Worm (Caenorhabditis elegans) whole organism, early embryonic: ENCODE measurements around the gene wdr-31.

Source experiments
- B0310.2 ChIP-seq: sonication (generic microtip); optimal IDR thresholded peaks from 2 replicates; lab custom pipeline; 2016; ENCODE audit warnings: mild to moderate bottlenecking, missing genetic modification characterization, missing compliant biosample characterization
- F13C5.2 ChIP-seq: sonication (generic microtip); optimal IDR thresholded peaks from 2 replicates; lab custom pipeline; 2017; ENCODE audit warnings: mild to moderate bottlenecking, missing genetic modification characterization, inconsistent platforms, missing compliant biosample characterization
- aly-1 ChIP-seq: sonication (generic microtip); optimal IDR thresholded peaks from 2 replicates; lab custom pipeline; 2016; ENCODE audit warnings: missing genetic modification characterization, missing compliant biosample characterization
- ama-1 ChIP-seq: fragments of 150-350 bp; optimal IDR thresholded peaks from 2 replicates; lab custom pipeline; 2014
- ceh-13 ChIP-seq: fragments of 200-800 bp; sonication (Bioruptor generic); optimal IDR thresholded peaks from 2 replicates; lab custom pipeline; 2018; ENCODE audit warnings: mild to moderate bottlenecking, missing genetic modification characterization, missing compliant biosample characterization
- ceh-36 ChIP-seq: sonication (generic microtip); optimal IDR thresholded peaks from 2 replicates; lab custom pipeline; 2016; ENCODE audit warnings: missing genetic modification characterization, inconsistent platforms, missing compliant biosample characterization
- ets-7 ChIP-seq: sonication (generic microtip); optimal IDR thresholded peaks from 2 replicates; lab custom pipeline; 2016; ENCODE audit warnings: missing genotype, missing genetic modification characterization, missing compliant biosample characterization
- flt-1 ChIP-seq: fragments of 200-800 bp; sonication (Bioruptor generic); IDR thresholded peaks from 2 replicates; pipeline ENCODE4 v1.3.6; 2022; ENCODE audit warnings: missing genetic modification characterization, missing compliant biosample characterization
- hmbx-1 ChIP-seq: sonication (generic microtip); optimal IDR thresholded peaks from 2 replicates; lab custom pipeline; 2016; ENCODE audit warnings: mild to moderate bottlenecking, missing genetic modification characterization, missing compliant biosample characterization
- hmg-4 ChIP-seq: fragments of 200-800 bp; sonication (Bioruptor generic); optimal IDR thresholded peaks from 2 replicates; lab custom pipeline; 2018; ENCODE audit warnings: mild to moderate bottlenecking, missing genetic modification characterization, missing compliant biosample characterization
- hnd-1 ChIP-seq: sonication (generic microtip); optimal IDR thresholded peaks from 2 replicates; lab custom pipeline; 2016; ENCODE audit warnings: missing genetic modification characterization, missing compliant biosample characterization
- pes-1 ChIP-seq: fragments of 200-800 bp; sonication (Bioruptor generic); IDR thresholded peaks from 2 replicates; pipeline ENCODE4 v1.3.6; 2022; ENCODE audit warnings: missing genetic modification reagents, missing genetic modification characterization, missing compliant biosample characterization
- tra-4 ChIP-seq: sonication (generic microtip); optimal IDR thresholded peaks from 2 replicates; lab custom pipeline; 2017; ENCODE audit warnings: missing genetic modification characterization, missing compliant biosample characterization

- TF ChIP-seq ceh-36 (tag; lab: Kevin White, UChicago) (no peak), ets-7 (tag; lab: Kevin White, UChicago) (no peak), flt-1 (GFP tag; lab: Robert Waterston, UW) (no peak), hnd-1 (tag; lab: Kevin White, UChicago) (no peak), hmbx-1 (no peak), F13C5.2 (tag; lab: Kevin White, UChicago) (no peak), B0310.2 (tag; lab: Kevin White, UChicago) (no peak), ama-1 (lab: Kevin White, UChicago) (no peak), aly-1 (no peak), hmg-4 (GFP tag; lab: Kevin White, UChicago) (no peak), tra-4 (tag; lab: Kevin White, UChicago) (no peak), pes-1 (no peak), ceh-13 (GFP tag; lab: Kevin White, UChicago) (no peak)
Measured at ce11 chrII:2752999-2753398, 17.9 kb upstream of the wdr-31 start, which contains the start of gene F29A7.3.
